Worm (Caenorhabditis elegans) whole organism, L4/young adult: Measurements from ENCODE around the gene Y1A5A.1.

ENCODE experiments used
- W03F9.2 ChIP-seq: fragments of 150-350 bp; optimal IDR thresholded peaks from 2 replicates; lab custom pipeline; 2014; ENCODE audit warnings: missing biosample characterization, missing genetic modification characterization
- him-1 ChIP-seq: sonication (generic microtip); optimal IDR thresholded peaks from 2 replicates; lab custom pipeline; 2016; ENCODE audit warnings: missing genotype, missing genetic modification reagents, missing genetic modification characterization, missing compliant biosample characterization

ce11 chrIII:3955674-3956073 is 30.8 kb downstream of the Y1A5A.1 start:
- no peak for TF ChIP-seq W03F9.2
- peak; percentile 39 for TF ChIP-seq him-1 (tag; lab: Kevin White, UChicago)
